Worm (Caenorhabditis elegans) whole organism, L4 larva: ENCODE data around the gene prp-19.
"Not testable (repeated sequence)": the region's sequence is repeated elsewhere in the genome, so short reads cannot be mapped to it uniquely, and the experiment has no call there.

Experiments used
- D1046.2 ChIP-seq: fragments of 200-800 bp; sonication (Bioruptor generic); IDR thresholded peaks from 2 replicates; pipeline ENCODE4 v1.3.6; 2022; ENCODE audit warnings: missing genetic modification characterization, missing compliant biosample characterization
- F26F4.8 ChIP-seq: fragments of 200-800 bp; sonication (Bioruptor generic); conservative IDR thresholded peaks from 2 replicates; pipeline ENCODE4 v1.3.6; 2022; ENCODE audit warnings: missing genetic modification characterization, missing compliant biosample characterization
- F37D6.2 ChIP-seq: sonication (generic microtip); optimal IDR thresholded peaks from 2 replicates; lab custom pipeline; 2016; ENCODE audit warnings: mild to moderate bottlenecking, missing genetic modification characterization, missing compliant biosample characterization
- Y48G9A.11 ChIP-seq: fragments of 200-800 bp; sonication (Bioruptor generic); IDR thresholded peaks from 2 replicates; pipeline ENCODE4 v1.3.6; 2022; ENCODE audit warnings: missing genetic modification reagents, missing genetic modification characterization, missing compliant biosample characterization
- Y5F2A.4 ChIP-seq: fragments of 200-800 bp; sonication (Bioruptor generic); optimal IDR thresholded peaks from 2 replicates; lab custom pipeline; 2018; ENCODE audit warnings: mild to moderate bottlenecking, missing genetic modification characterization, missing compliant biosample characterization
- ZK337.2 ChIP-seq: fragments of 200-800 bp; sonication (Bioruptor generic); IDR thresholded peaks from 2 replicates; pipeline ENCODE4 v1.3.6; 2022; ENCODE audit warnings: missing genetic modification reagents, missing genetic modification characterization, missing compliant biosample characterization
- aha-1 ChIP-seq: fragments of 150-350 bp; peaks from one replicate; lab custom pipeline; 2014; ENCODE audit warnings: missing biosample characterization, missing genetic modification characterization
- daf-12 ChIP-seq: fragments of 150-350 bp; optimal IDR thresholded peaks from 2 replicates; lab custom pipeline; 2014; ENCODE audit warnings: missing biosample characterization, missing genetic modification reagents, missing genetic modification characterization
- daf-8 ChIP-seq: fragments of 200-800 bp; sonication (Bioruptor generic); IDR thresholded peaks from 2 replicates; pipeline ENCODE4 v1.3.6; 2022; ENCODE audit warnings: missing genetic modification characterization, missing compliant biosample characterization
- dmd-8 ChIP-seq: fragments of 200-800 bp; sonication (Bioruptor generic); IDR thresholded peaks from 2 replicates; pipeline ENCODE4 v1.3.6; 2022; ENCODE audit warnings: missing genetic modification characterization, missing compliant biosample characterization
- dmd-9 ChIP-seq: fragments of 200-800 bp; sonication (Bioruptor generic); IDR thresholded peaks from 2 replicates; pipeline ENCODE4 v1.3.6; 2022; ENCODE audit warnings: missing genetic modification reagents, missing genetic modification characterization, missing compliant biosample characterization
- dpl-1 ChIP-seq: fragments of 150-350 bp; optimal IDR thresholded peaks from 2 replicates; lab custom pipeline; 2014; ENCODE audit warnings: missing biosample characterization, missing genetic modification reagents, missing genetic modification characterization
- duxl-1 ChIP-seq: sonication (generic microtip); optimal IDR thresholded peaks from 2 replicates; lab custom pipeline; 2016; ENCODE audit warnings: mild to moderate bottlenecking, missing genetic modification characterization, moderate library complexity, missing compliant biosample characterization; ENCODE audit not compliant: poor library complexity
- egl-27 ChIP-seq: sonication (generic microtip); optimal IDR thresholded peaks from 3 replicates; lab custom pipeline; 2017; ENCODE audit warnings: missing biosample characterization, missing genetic modification reagents, missing genetic modification characterization
- hif-1 ChIP-seq, 2 experiments: sonication (generic microtip); optimal IDR thresholded peaks; 2 replicates each; lab custom pipeline; 2016 to 2017; ENCODE audit warnings: missing compliant biosample characterization in 2 of 2, missing genetic modification characterization in 2 of 2, missing genetic modification reagents in 2 of 2, missing genotype in 2 of 2, mild to moderate bottlenecking in 1 of 2
- hmg-1.1 ChIP-seq: fragments of 200-800 bp; sonication (Bioruptor generic); IDR thresholded peaks from 2 replicates; pipeline ENCODE4 v1.3.6; 2022; ENCODE audit warnings: missing genetic modification reagents, missing genetic modification characterization, missing compliant biosample characterization
- jun-1 ChIP-seq: fragments of 150-350 bp; optimal IDR thresholded peaks from 2 replicates; lab custom pipeline; 2014; ENCODE audit warnings: missing biosample characterization, missing genetic modification reagents, missing genetic modification characterization
- lim-7 ChIP-seq: fragments of 200-800 bp; sonication (Bioruptor generic); IDR thresholded peaks from 2 replicates; pipeline ENCODE4 v1.3.6; 2022; ENCODE audit warnings: missing genetic modification characterization, missing compliant biosample characterization
- lin-29 ChIP-seq: fragments of 200-800 bp; sonication (Bioruptor generic); IDR thresholded peaks from 2 replicates; pipeline ENCODE4 v1.3.6; 2022; ENCODE audit warnings: missing genetic modification reagents, missing genetic modification characterization, missing compliant biosample characterization
- lsy-2 ChIP-seq, 2 experiments: fragments of 150-350 bp in 1 of 2; sonication (generic microtip) in 1 of 2; optimal IDR thresholded peaks; 2 replicates each; lab custom pipeline; 2014 to 2017; ENCODE audit warnings: missing biosample characterization in 2 of 2, missing genetic modification characterization in 2 of 2
- mdl-1 ChIP-seq, 2 experiments: fragments of 150-350 bp in 1 of 2; sonication (generic microtip) in 1 of 2; optimal IDR thresholded peaks; 2 replicates each; lab custom pipeline; 2014 to 2017; ENCODE audit warnings: missing biosample characterization in 2 of 2, missing genetic modification characterization in 2 of 2
- mdt-29 ChIP-seq: fragments of 200-800 bp; sonication (Bioruptor generic); IDR thresholded peaks from 2 replicates; pipeline ENCODE4 v1.3.6; 2022; ENCODE audit warnings: missing genetic modification reagents, missing genetic modification characterization, missing compliant biosample characterization
- mes-2 ChIP-seq: sonication (generic microtip); optimal IDR thresholded peaks from 2 replicates; lab custom pipeline; 2016; ENCODE audit warnings: missing genotype, mild to moderate bottlenecking, missing genetic modification characterization, missing compliant biosample characterization; ENCODE audit not compliant: poor library complexity, severe bottlenecking
- mxl-2 ChIP-seq: fragments of 200-800 bp; sonication (Bioruptor generic); conservative IDR thresholded peaks from 2 replicates; pipeline ENCODE4 v1.3.6; 2022; ENCODE audit warnings: missing genetic modification reagents, missing genetic modification characterization, missing compliant biosample characterization
- mxl-3 ChIP-seq: fragments of 200-800 bp; sonication (Bioruptor generic); optimal IDR thresholded peaks from 2 replicates; lab custom pipeline; 2018; ENCODE audit warnings: mild to moderate bottlenecking, missing genetic modification characterization, missing compliant biosample characterization
- nhr-102 ChIP-seq: sonication (generic microtip); optimal IDR thresholded peaks from 2 replicates; lab custom pipeline; 2016; ENCODE audit warnings: mild to moderate bottlenecking, missing genetic modification characterization, moderate library complexity, missing compliant biosample characterization
- nhr-41 ChIP-seq: fragments of 200-800 bp; sonication (Bioruptor generic); IDR thresholded peaks from 2 replicates; pipeline ENCODE4 v1.3.6; 2022; ENCODE audit warnings: missing genetic modification reagents, missing genetic modification characterization, missing compliant biosample characterization
- nhr-6 ChIP-seq: fragments of 150-350 bp; optimal IDR thresholded peaks from 2 replicates; lab custom pipeline; 2014; ENCODE audit warnings: missing biosample characterization, missing genetic modification characterization
- nhr-76 ChIP-seq: fragments of 150-350 bp; optimal IDR thresholded peaks from 2 replicates; lab custom pipeline; 2014; ENCODE audit warnings: missing biosample characterization, missing genetic modification characterization
- pha-4 ChIP-seq, 2 experiments: fragments of 150-350 bp in 1 of 2; fragments of 200-800 bp in 1 of 2; sonication (Bioruptor generic) in 1 of 2; IDR thresholded peaks in 1 of 2; optimal IDR thresholded peaks in 1 of 2; 2 replicates each; pipeline versions ENCODE4 v1.3.6 to Lab custom; 2014 to 2022; ENCODE audit warnings: missing genetic modification characterization in 2 of 2, missing genetic modification reagents in 2 of 2, missing biosample characterization in 1 of 2, missing compliant biosample characterization in 1 of 2
- php-3 ChIP-seq: fragments of 200-800 bp; sonication (Bioruptor generic); IDR thresholded peaks from 2 replicates; pipeline ENCODE4 v1.3.6; 2022; ENCODE audit warnings: missing genetic modification reagents, missing genetic modification characterization, missing compliant biosample characterization
- set-16 ChIP-seq: fragments of 200-800 bp; sonication (Bioruptor generic); IDR thresholded peaks from 2 replicates; pipeline ENCODE4 v1.3.6; 2022; ENCODE audit warnings: missing genetic modification reagents, missing genetic modification characterization, missing compliant biosample characterization
- spr-1 ChIP-seq: sonication (generic microtip); optimal IDR thresholded peaks from 2 replicates; lab custom pipeline; 2016; ENCODE audit warnings: mild to moderate bottlenecking, missing genetic modification characterization, missing compliant biosample characterization
- tra-1 ChIP-seq: fragments of 200-800 bp; sonication (Bioruptor generic); IDR thresholded peaks from 2 replicates; pipeline ENCODE4 v1.3.6; 2022; ENCODE audit warnings: missing genetic modification reagents, missing genetic modification characterization, missing compliant biosample characterization
- unc-130 ChIP-seq: sonication (generic microtip); optimal IDR thresholded peaks from 2 replicates; lab custom pipeline; 2016; ENCODE audit warnings: missing genetic modification reagents, missing genetic modification characterization, missing compliant biosample characterization

prp-19 gene

ce11 chrIII:5211137-5211648, 39.3 kb upstream of the prp-19 start (continued):
- TF ChIP-seq F26F4.8 (GFP tag; lab: Robert Waterston, UW) (0 out of 2 replicates have a peak, but pooled peaks have one; percentile 61), mes-2 (peak; percentile 23), lin-29 (GFP tag; lab: Robert Waterston, UW) (peak; percentile 53; the same call in 1 of the 2 replicates), duxl-1 (tag; lab: Kevin White, UChicago) (peak; percentile 51), tra-1 (GFP tag; lab: Robert Waterston, UW) (peak; percentile 73; the same call in 1 of the 2 replicates), nhr-6 (tag; lab: Kevin White, UChicago) (peak; percentile 29), spr-1 (tag; lab: Kevin White, UChicago) (peak; percentile 78), ZK337.2 (GFP tag; lab: Robert Waterston, UW) (peak; percentile 47; the same call in 1 of the 2 replicates), mdl-1 (tag; optimal IDR thresholded peaks at IDR 0.05; lab: Kevin White, UChicago) (peak in 1 of 2 experiments; percentile 40), mdt-29 (GFP tag; lab: Robert Waterston, UW) (peak; percentile 76), hif-1 (tag; optimal IDR thresholded peaks at IDR 0.05; lab: Kevin White, UChicago) (peak; percentile 41 to 62), F37D6.2 (tag; lab: Kevin White, UChicago) (peak; percentile 57), set-16 (GFP tag; lab: Robert Waterston, UW) (peak; percentile 85), aha-1 (tag; lab: Kevin White, UChicago) (peak; percentile 14), lim-7 (peak; percentile 57; the same call in 1 of the 2 replicates), dmd-9 (GFP tag; lab: Robert Waterston, UW) (0 out of 2 replicates have a peak, but pooled peaks have one; percentile 8), pha-4 (GFP tag; IDR thresholded peaks at IDR 0.05; lab: Robert Waterston, UW) (peak; percentile 82)
- not testable (repeated sequence) for TF ChIP-seq pha-4 (tag; optimal IDR thresholded peaks at IDR 0.05; lab: Kevin White, UChicago)

- TF ChIP-seq spr-1 (tag; lab: Kevin White, UChicago) (no peak), lsy-2 (tag; optimal IDR thresholded peaks at IDR 0.05; lab: Kevin White, UChicago) (peak in 1 of 2 experiments; percentile 14)
Observed at ce11 chrIII:5210269-5210668, 38.4 kb upstream of the prp-19 start.

DNA sequence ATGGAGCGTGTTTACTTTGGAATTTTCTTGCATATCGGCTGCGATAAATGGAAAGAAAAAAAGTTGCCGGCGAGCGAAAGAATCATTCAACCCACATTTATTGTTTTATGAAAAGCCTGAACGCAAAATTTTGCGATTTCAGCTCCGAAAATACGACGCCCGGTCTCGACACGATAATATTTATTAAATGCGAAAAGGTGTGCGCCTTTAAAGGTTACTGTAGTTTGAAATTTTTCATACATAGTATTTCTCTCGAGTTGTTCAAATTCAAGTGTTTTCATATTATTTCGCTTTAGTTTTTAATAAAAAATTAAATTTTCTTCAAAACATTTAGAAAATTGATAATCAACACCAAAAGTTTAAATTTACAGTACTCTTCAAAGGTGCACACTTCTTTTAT, 37.1 kb upstream of the prp-19 start, which contains the start of gene syx-16:
TSS of gene syx-16 (minus strand) at position 118 of the 400 bp plus-strand sequence.
- TF ChIP-seq nhr-76 (tag; lab: Kevin White, UChicago): no peak
- no peak for TF ChIP-seq dpl-1 (GFP tag; lab: Kevin White, UChicago)
- TF ChIP-seq daf-12 (tag; lab: Kevin White, UChicago): no peak
- no peak for TF ChIP-seq daf-8 (GFP tag; lab: Robert Waterston, UW)
- TF ChIP-seq D1046.2 (GFP tag; lab: Robert Waterston, UW): no peak
- no peak for TF ChIP-seq Y5F2A.4 (GFP tag; lab: Kevin White, UChicago)
- TF ChIP-seq dmd-9 (GFP tag; lab: Robert Waterston, UW): no peak
- TF ChIP-seq hmg-1.1 (GFP tag; lab: Robert Waterston, UW): no peak
- TF ChIP-seq dmd-8 (GFP tag; lab: Robert Waterston, UW): no peak
- no peak for TF ChIP-seq ZK337.2 (GFP tag; lab: Robert Waterston, UW)
- no peak for TF ChIP-seq nhr-102 (tag; lab: Kevin White, UChicago)
- TF ChIP-seq nhr-41 (GFP tag; lab: Robert Waterston, UW): no peak
- TF ChIP-seq egl-27 (tag; lab: Kevin White, UChicago): no peak
- no peak for TF ChIP-seq mxl-2
- TF ChIP-seq mxl-3 (GFP tag; lab: Kevin White, UChicago): no peak

DNA sequence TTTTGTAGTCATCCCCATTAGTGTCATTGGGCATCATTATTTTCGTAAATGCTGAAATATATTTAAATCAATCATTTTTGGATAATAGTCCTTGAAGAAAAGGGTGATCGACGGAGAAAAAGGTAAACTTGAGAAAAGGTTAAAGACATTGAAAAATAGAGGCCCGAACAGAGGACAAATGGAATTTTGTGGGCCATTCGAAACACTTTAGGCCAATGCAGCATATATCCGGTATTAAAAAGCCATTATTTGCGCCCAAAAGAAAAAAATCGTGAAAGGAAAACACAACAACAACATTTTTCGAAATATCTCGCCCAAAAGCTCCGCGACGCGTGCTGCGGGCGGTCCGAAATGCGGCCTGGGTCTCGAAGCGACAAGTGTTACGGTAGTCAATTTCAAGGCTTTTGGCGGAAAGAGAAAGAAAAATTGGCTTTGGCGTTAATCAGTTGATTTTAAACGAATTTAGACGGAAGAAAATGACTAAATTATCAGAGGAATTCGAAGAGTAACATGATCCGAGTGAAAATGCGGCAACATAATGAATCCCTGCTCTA, 35.1 kb upstream of the prp-19 start, which contains the start of gene morc-1:
TSS of gene morc-1 (minus strand) at position 51 of the 554 bp plus-strand sequence.
- TF ChIP-seq lsy-2 (tag; optimal IDR thresholded peaks at IDR 0.05; lab: Kevin White, UChicago) (peak in 1 of 2 experiments; percentile 49), nhr-102 (tag; lab: Kevin White, UChicago) (no peak), aha-1 (tag; lab: Kevin White, UChicago) (peak; percentile 81), daf-12 (tag; lab: Kevin White, UChicago) (no peak), mes-2 (peak; percentile 34), jun-1 (tag; lab: Kevin White, UChicago) (no peak), dpl-1 (GFP tag; lab: Kevin White, UChicago) (no peak), Y48G9A.11 (GFP tag; lab: Robert Waterston, UW) (0 out of 2 replicates have a peak, but pooled peaks have one; percentile 14), unc-130 (peak; percentile 15), php-3 (GFP tag; lab: Robert Waterston, UW) (no peak)
